Fruit fly (Drosophila melanogaster) whole organism, pupa: ENCODE measurements around the gene CG2975.

Experiments used
- CG13204 ChIP-seq: fragments of 200-800 bp; sonication (Bioruptor generic); optimal IDR thresholded peaks from 2 replicates; lab custom pipeline; 2018; ENCODE audit warnings: missing biosample characterization, mild to moderate bottlenecking, missing genetic modification characterization, moderate library complexity
- CG15710 ChIP-seq: fragments of 200-800 bp; sonication (Bioruptor generic); optimal IDR thresholded peaks from 2 replicates; lab custom pipeline; 2018; ENCODE audit warnings: missing biosample characterization, mild to moderate bottlenecking, missing genetic modification characterization, moderate library complexity
- CG32121 ChIP-seq: fragments of 200-800 bp; sonication (Bioruptor generic); IDR thresholded peaks from 2 replicates; pipeline ENCODE4 v1.3.6; 2022; ENCODE audit warnings: missing biosample characterization, missing genetic modification characterization
- CG34367 ChIP-seq: fragments of 200-800 bp; sonication (Bioruptor generic); optimal IDR thresholded peaks from 2 replicates; lab custom pipeline; 2018; ENCODE audit warnings: missing biosample characterization, mild to moderate bottlenecking, missing genetic modification characterization
- CG8301 ChIP-seq: fragments of 200-800 bp; sonication (Bioruptor generic); optimal IDR thresholded peaks from 2 replicates; lab custom pipeline; 2018; ENCODE audit warnings: missing biosample characterization, mild to moderate bottlenecking, missing genetic modification characterization
- D1 ChIP-seq: fragments of 200-800 bp; sonication (Bioruptor generic); optimal IDR thresholded peaks from 2 replicates; lab custom pipeline; 2018; ENCODE audit warnings: missing biosample characterization, mild to moderate bottlenecking, missing genetic modification characterization, moderate library complexity
- EcR ChIP-seq: fragments of 200-800 bp; sonication (Bioruptor generic); optimal IDR thresholded peaks from 3 replicates; lab custom pipeline; 2019; ENCODE audit warnings: missing biosample characterization, missing genetic modification characterization, mild to moderate bottlenecking, moderate library complexity, missing genetic modification reagents
- Ets98B ChIP-seq: fragments of 200-800 bp; sonication (Bioruptor generic); IDR thresholded peaks from 2 replicates; pipeline ENCODE4 v1.3.6; 2022; ENCODE audit warnings: missing biosample characterization, missing genetic modification characterization
- Pif1A ChIP-seq: fragments of 200-800 bp; sonication (Bioruptor generic); optimal IDR thresholded peaks from 3 replicates; lab custom pipeline; 2016; ENCODE audit warnings: missing biosample characterization, missing genetic modification characterization
- Pif1B ChIP-seq: fragments of 200-800 bp; sonication (Bioruptor generic); optimal IDR thresholded peaks from 3 replicates; lab custom pipeline; 2016; ENCODE audit warnings: missing biosample characterization, missing genetic modification characterization
- Snoo ChIP-seq: fragments of 200-800 bp; sonication (Bioruptor generic); optimal IDR thresholded peaks from 3 replicates; lab custom pipeline; 2017; ENCODE audit warnings: missing biosample characterization, mild to moderate bottlenecking, missing genetic modification characterization, inconsistent platforms
- rn ChIP-seq: fragments of 200-800 bp; sonication (Bioruptor generic); IDR thresholded peaks from 2 replicates; pipeline ENCODE4 v1.3.6; 2022; ENCODE audit warnings: missing biosample characterization, missing genetic modification characterization

dm6 chr2L:2855204-2855768, 15.4 kb downstream of the CG2975 start:
- TF ChIP-seq CG15710 (tag; lab: Kevin White, UChicago) (no peak), EcR (GFP tag; lab: Kevin White, UChicago) (no peak), Ets98B (GFP tag; lab: Robert Waterston, UW) (0 out of 2 replicates have a peak, but pooled peaks have one; percentile 0), rn (GFP tag; lab: Robert Waterston, UW) (no peak), Snoo (tag; lab: Kevin White, UChicago) (no peak), CG32121 (GFP tag; lab: Robert Waterston, UW) (no peak), CG34367 (no peak), CG8301 (tag; lab: Kevin White, UChicago) (no peak), Pif1B (GFP tag; lab: Kevin White, UChicago) (no peak), D1 (tag; lab: Kevin White, UChicago) (no peak), Pif1A (GFP tag; lab: Kevin White, UChicago) (no peak), CG13204 (GFP tag; lab: Kevin White, UChicago) (no peak)
